Fruit fly (Drosophila melanogaster) whole organism, pupa: Measurements from ENCODE around the gene Or7a.

Source experiments
- CG10348 ChIP-seq: fragments of 200-800 bp; sonication (Bioruptor generic); IDR thresholded peaks from 2 replicates; pipeline ENCODE4 v1.3.6; 2022; ENCODE audit warnings: missing biosample characterization, missing genetic modification characterization
- CG13204 ChIP-seq: fragments of 200-800 bp; sonication (Bioruptor generic); optimal IDR thresholded peaks from 2 replicates; lab custom pipeline; 2018; ENCODE audit warnings: missing biosample characterization, mild to moderate bottlenecking, missing genetic modification characterization, moderate library complexity
- CG14655 ChIP-seq: fragments of 200-800 bp; sonication (Bioruptor generic); optimal IDR thresholded peaks from 3 replicates; lab custom pipeline; 2017; ENCODE audit warnings: mild to moderate bottlenecking, missing biosample characterization, missing genetic modification reagents, missing genetic modification characterization
- CG15710 ChIP-seq: fragments of 200-800 bp; sonication (Bioruptor generic); optimal IDR thresholded peaks from 2 replicates; lab custom pipeline; 2018; ENCODE audit warnings: missing biosample characterization, mild to moderate bottlenecking, missing genetic modification characterization, moderate library complexity
- CG34367 ChIP-seq: fragments of 200-800 bp; sonication (Bioruptor generic); optimal IDR thresholded peaks from 2 replicates; lab custom pipeline; 2018; ENCODE audit warnings: missing biosample characterization, mild to moderate bottlenecking, missing genetic modification characterization
- EcR ChIP-seq: fragments of 200-800 bp; sonication (Bioruptor generic); optimal IDR thresholded peaks from 3 replicates; lab custom pipeline; 2019; ENCODE audit warnings: missing biosample characterization, missing genetic modification characterization, mild to moderate bottlenecking, moderate library complexity, missing genetic modification reagents
- Pif1A ChIP-seq: fragments of 200-800 bp; sonication (Bioruptor generic); optimal IDR thresholded peaks from 3 replicates; lab custom pipeline; 2016; ENCODE audit warnings: missing biosample characterization, missing genetic modification characterization
- fd96Ca ChIP-seq: fragments of 200-800 bp; sonication (Bioruptor generic); IDR thresholded peaks from 3 replicates; pipeline ENCODE4 v1.3.6; 2022; ENCODE audit warnings: missing biosample characterization, missing genetic modification characterization

DNA sequence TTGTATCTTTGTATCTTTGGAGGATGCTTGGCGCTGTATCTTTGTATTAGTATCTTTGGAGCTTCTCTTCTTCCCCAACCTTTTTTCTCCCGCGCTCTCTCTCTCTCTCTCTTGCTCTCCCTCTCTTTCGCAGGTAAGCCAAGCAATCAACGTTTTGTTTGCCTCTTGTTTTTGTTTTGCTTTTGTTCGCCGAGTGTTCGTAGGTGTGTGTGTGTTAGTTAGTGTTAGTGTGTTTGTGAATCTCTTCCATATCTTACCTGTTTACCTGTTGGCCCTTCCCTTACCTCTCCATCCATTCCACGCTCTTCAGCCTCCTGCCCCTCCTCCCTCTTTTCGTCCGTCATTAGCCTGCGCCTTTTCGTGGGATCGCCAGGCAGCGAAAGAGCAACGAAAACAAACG lies 48.5 kb upstream of the Or7a start:
- TF ChIP-seq CG13204 (GFP tag; lab: Kevin White, UChicago): peak; percentile 7
- TF ChIP-seq Pif1A: no peak
- no peak for TF ChIP-seq CG14655 (GFP tag; lab: Kevin White, UChicago)
- no peak for TF ChIP-seq CG10348 (GFP tag; lab: Robert Waterston, UW)
- TF ChIP-seq EcR: peak; percentile 36
- no peak for TF ChIP-seq CG15710 (tag; lab: Kevin White, UChicago)
- 0 out of 3 replicates have a peak, but pooled peaks have one; percentile 36 for TF ChIP-seq fd96Ca
- peak; percentile 38 for TF ChIP-seq CG34367 (tag; lab: Kevin White, UChicago)
